Worm (Caenorhabditis elegans) whole organism, L1 larva: ENCODE data around the gene T23E7.2.

Source experiments
- C34B4.2 ChIP-seq: sonication (generic microtip); optimal IDR thresholded peaks from 2 replicates; lab custom pipeline; 2017; ENCODE audit warnings: mild to moderate bottlenecking, missing genetic modification characterization, missing compliant biosample characterization
- F16B12.6 ChIP-seq: fragments of 150-350 bp; optimal IDR thresholded peaks from 2 replicates; lab custom pipeline; 2014; ENCODE audit warnings: missing biosample characterization, missing genetic modification characterization
- Y116A8C.19 ChIP-seq: sonication (generic microtip); optimal IDR thresholded peaks from 2 replicates; lab custom pipeline; 2016; ENCODE audit warnings: missing compliant biosample characterization, missing genetic modification characterization, borderline replicate concordance
- ama-1 ChIP-seq: fragments of 150-350 bp; optimal IDR thresholded peaks from 2 replicates; lab custom pipeline; 2014
- blmp-1 ChIP-seq: fragments of 150-350 bp; optimal IDR thresholded peaks from 2 replicates; lab custom pipeline; 2014; ENCODE audit warnings: missing biosample characterization, missing genetic modification characterization
- ceh-63 ChIP-seq: fragments of 200-800 bp; sonication (Bioruptor generic); optimal IDR thresholded peaks from 2 replicates; lab custom pipeline; 2018; ENCODE audit warnings: mild to moderate bottlenecking, missing genetic modification characterization, missing compliant biosample characterization
- ceh-82 ChIP-seq, 3 experiments: fragments of 150-350 bp in 1 of 3; sonication (generic microtip) in 2 of 3; optimal IDR thresholded peaks; 2 replicates each; lab custom pipeline; 2014 to 2017; ENCODE audit warnings: missing biosample characterization in 3 of 3, missing genetic modification characterization in 3 of 3
- ceh-90 ChIP-seq: sonication (generic microtip); optimal IDR thresholded peaks from 2 replicates; lab custom pipeline; 2016; ENCODE audit warnings: missing genetic modification characterization, missing compliant biosample characterization
- ces-1 ChIP-seq: fragments of 150-350 bp; optimal IDR thresholded peaks from 2 replicates; lab custom pipeline; 2014; ENCODE audit warnings: missing biosample characterization, missing genetic modification reagents, missing genetic modification characterization
- efl-1 ChIP-seq, 4 experiments: fragments of 150-350 bp; optimal IDR thresholded peaks in 3 of 4; peaks in 1 of 4; 1 replicate in 1 of 4; 2 replicates in 3 of 4; lab custom pipeline; 2014; ENCODE audit warnings: missing biosample characterization in 2 of 4, missing genetic modification characterization in 2 of 4, missing genetic modification reagents in 2 of 4
- efl-3 ChIP-seq: fragments of 200-800 bp; sonication (Bioruptor generic); optimal IDR thresholded peaks from 2 replicates; lab custom pipeline; 2018; ENCODE audit warnings: mild to moderate bottlenecking, missing genetic modification characterization, missing compliant biosample characterization
- egl-27 ChIP-seq, 2 experiments: fragments of 150-350 bp in 1 of 2; sonication (generic microtip); optimal IDR thresholded peaks; 3 replicates each; lab custom pipeline; 2017 to 2018; ENCODE audit warnings: missing biosample characterization in 2 of 2, missing genetic modification characterization in 2 of 2, missing genetic modification reagents in 2 of 2
- elt-2 ChIP-seq: sonication (generic microtip); optimal IDR thresholded peaks from 2 replicates; lab custom pipeline; 2016; ENCODE audit warnings: missing genetic modification characterization, mild to moderate bottlenecking, inconsistent platforms, missing compliant biosample characterization, missing genetic modification reagents
- fkh-8 ChIP-seq: sonication (generic microtip); optimal IDR thresholded peaks from 2 replicates; lab custom pipeline; 2016; ENCODE audit warnings: mild to moderate bottlenecking, missing genetic modification characterization, missing compliant biosample characterization
- grh-1 ChIP-seq: fragments of 200-800 bp; sonication (Bioruptor generic); IDR thresholded peaks from 2 replicates; pipeline ENCODE4 v1.3.6; 2022; ENCODE audit warnings: missing genetic modification reagents, missing genetic modification characterization, missing compliant biosample characterization
- hlh-17 ChIP-seq: fragments of 200-800 bp; sonication (Bioruptor generic); optimal IDR thresholded peaks from 2 replicates; lab custom pipeline; 2018; ENCODE audit warnings: missing genetic modification characterization, mild to moderate bottlenecking, missing compliant biosample characterization, moderate library complexity, borderline replicate concordance
- hlh-4 ChIP-seq: sonication (generic microtip); optimal IDR thresholded peaks from 2 replicates; lab custom pipeline; 2016; ENCODE audit warnings: mild to moderate bottlenecking, missing genetic modification characterization, missing compliant biosample characterization
- hpl-2 ChIP-seq: fragments of 150-350 bp; optimal IDR thresholded peaks from 2 replicates; lab custom pipeline; 2014; ENCODE audit warnings: missing biosample characterization, missing genetic modification reagents, missing genetic modification characterization
- isw-1 ChIP-seq: fragments of 200-800 bp; sonication (Bioruptor generic); IDR thresholded peaks from 2 replicates; pipeline ENCODE4 v1.3.6; 2022; ENCODE audit warnings: missing genetic modification characterization, missing compliant biosample characterization
- lin-14 ChIP-seq: fragments of 200-800 bp; sonication (Bioruptor generic); optimal IDR thresholded peaks from 2 replicates; lab custom pipeline; 2018; ENCODE audit warnings: mild to moderate bottlenecking, missing genetic modification characterization, moderate library complexity, missing compliant biosample characterization
- lin-35 ChIP-seq, 2 experiments: fragments of 150-350 bp; optimal IDR thresholded peaks; 2 replicates each; lab custom pipeline; 2014; ENCODE audit warnings: missing biosample characterization in 2 of 2, missing genetic modification characterization in 2 of 2, missing genetic modification reagents in 2 of 2
- lin-39 ChIP-seq: fragments of 150-350 bp; optimal IDR thresholded peaks from 2 replicates; lab custom pipeline; 2014; ENCODE audit warnings: missing biosample characterization, missing genetic modification reagents, missing genetic modification characterization
- lsy-2 ChIP-seq, 2 experiments: fragments of 150-350 bp; optimal IDR thresholded peaks; 2 replicates each; lab custom pipeline; 2014; ENCODE audit warnings: missing biosample characterization in 2 of 2, missing genetic modification characterization in 2 of 2
- mab-9 ChIP-seq: fragments of 200-800 bp; sonication (Bioruptor generic); IDR thresholded peaks from 2 replicates; pipeline ENCODE4 v1.3.6; 2022; ENCODE audit warnings: missing genetic modification reagents, missing genetic modification characterization, missing compliant biosample characterization
- mep-1 ChIP-seq: fragments of 150-350 bp; optimal IDR thresholded peaks from 2 replicates; lab custom pipeline; 2014; ENCODE audit warnings: missing biosample characterization, missing genetic modification characterization
- nhr-19 ChIP-seq: fragments of 200-800 bp; sonication (Bioruptor generic); conservative IDR thresholded peaks from 2 replicates; pipeline ENCODE4 v1.3.6; 2022; ENCODE audit warnings: missing genetic modification characterization, missing compliant biosample characterization
- nhr-20 ChIP-seq: sonication (generic microtip); optimal IDR thresholded peaks from 2 replicates; lab custom pipeline; 2016; ENCODE audit warnings: mild to moderate bottlenecking, missing genetic modification characterization, missing compliant biosample characterization
- nhr-237 ChIP-seq: fragments of 150-350 bp; optimal IDR thresholded peaks from 2 replicates; lab custom pipeline; 2014; ENCODE audit warnings: missing biosample characterization, missing genetic modification characterization
- nhr-71 ChIP-seq: sonication (generic microtip); optimal IDR thresholded peaks from 2 replicates; lab custom pipeline; 2016; ENCODE audit warnings: mild to moderate bottlenecking, missing genetic modification characterization, moderate library complexity, missing compliant biosample characterization
- nhr-76 ChIP-seq: sonication (generic microtip); optimal IDR thresholded peaks from 2 replicates; lab custom pipeline; 2017; ENCODE audit warnings: missing biosample characterization, missing genetic modification characterization
- nhr-77 ChIP-seq: fragments of 150-350 bp; optimal IDR thresholded peaks from 2 replicates; lab custom pipeline; 2014; ENCODE audit warnings: missing biosample characterization, missing genetic modification characterization
- nhr-84 ChIP-seq: sonication (generic microtip); optimal IDR thresholded peaks from 2 replicates; lab custom pipeline; 2017; ENCODE audit warnings: missing biosample characterization, missing genetic modification characterization
- nhr-85 ChIP-seq: sonication (generic microtip); peaks from one replicate; lab custom pipeline; 2016; ENCODE audit warnings: missing genetic modification characterization, inconsistent platforms, missing compliant biosample characterization
- pag-3 ChIP-seq: sonication (generic microtip); optimal IDR thresholded peaks from 2 replicates; lab custom pipeline; 2017; ENCODE audit warnings: missing genetic modification characterization, mild to moderate bottlenecking, missing compliant biosample characterization, antibody characterized with exemption, borderline replicate concordance; ENCODE audit not compliant: insufficient read depth
- pax-3 ChIP-seq: fragments of 200-800 bp; sonication (Bioruptor generic); optimal IDR thresholded peaks from 2 replicates; lab custom pipeline; 2018; ENCODE audit warnings: mild to moderate bottlenecking, missing genetic modification characterization, moderate library complexity, missing compliant biosample characterization
- pqm-1 ChIP-seq: sonication (generic microtip); optimal IDR thresholded peaks from 3 replicates; lab custom pipeline; 2017; ENCODE audit warnings: missing biosample characterization, missing genetic modification characterization
- rnt-1 ChIP-seq: sonication (generic microtip); optimal IDR thresholded peaks from 2 replicates; lab custom pipeline; 2016; ENCODE audit warnings: mild to moderate bottlenecking, missing genetic modification characterization, moderate library complexity, missing compliant biosample characterization
- skn-1 ChIP-seq: fragments of 150-350 bp; optimal IDR thresholded peaks from 2 replicates; lab custom pipeline; 2014; ENCODE audit warnings: missing biosample characterization, missing genetic modification characterization
- sox-4 ChIP-seq: sonication (generic microtip); optimal IDR thresholded peaks from 2 replicates; lab custom pipeline; 2016; ENCODE audit warnings: missing genetic modification characterization, missing compliant biosample characterization
- sptf-1 ChIP-seq: fragments of 150-350 bp; optimal IDR thresholded peaks from 2 replicates; lab custom pipeline; 2014; ENCODE audit warnings: missing biosample characterization, missing genetic modification characterization
- sup-37 ChIP-seq: fragments of 200-800 bp; sonication (Bioruptor generic); optimal IDR thresholded peaks from 2 replicates; lab custom pipeline; 2018; ENCODE audit warnings: mild to moderate bottlenecking, missing genetic modification characterization, missing compliant biosample characterization
- tbx-2 ChIP-seq: sonication (generic microtip); optimal IDR thresholded peaks from 2 replicates; lab custom pipeline; 2016; ENCODE audit warnings: missing genetic modification characterization, missing compliant biosample characterization
- unc-130 ChIP-seq: fragments of 150-350 bp; optimal IDR thresholded peaks from 2 replicates; lab custom pipeline; 2017; ENCODE audit warnings: missing biosample characterization, missing genetic modification characterization, inconsistent platforms
- unc-62 ChIP-seq: fragments of 150-350 bp; optimal IDR thresholded peaks from 2 replicates; lab custom pipeline; 2014; ENCODE audit warnings: missing biosample characterization, missing genetic modification reagents, missing genetic modification characterization
- unc-86 ChIP-seq: sonication (generic microtip); optimal IDR thresholded peaks from 2 replicates; lab custom pipeline; 2016; ENCODE audit warnings: missing genetic modification characterization, missing compliant biosample characterization
- xbp-1 ChIP-seq: sonication (generic microtip); optimal IDR thresholded peaks from 2 replicates; lab custom pipeline; 2016; ENCODE audit warnings: missing genetic modification characterization, missing compliant biosample characterization
- ztf-11 ChIP-seq, 2 experiments: sonication (generic microtip); optimal IDR thresholded peaks; 2 replicates each; lab custom pipeline; 2016 to 2017; ENCODE audit warnings: missing genetic modification characterization in 2 of 2, missing biosample characterization in 1 of 2, missing compliant biosample characterization in 1 of 2
- ztf-4 ChIP-seq: fragments of 150-350 bp; optimal IDR thresholded peaks from 2 replicates; lab custom pipeline; 2014; ENCODE audit warnings: missing biosample characterization, missing genetic modification characterization

T23E7.2 gene

ce11 chrX:17630888-17631287, 39.9 kb upstream of the T23E7.2 start (continued):
- TF ChIP-seq efl-3 (no peak), blmp-1 (peak; percentile 95), nhr-19 (GFP tag; lab: Robert Waterston, UW) (peak; percentile 75)

- peak; percentile 52 for TF ChIP-seq lin-14 (GFP tag; lab: Kevin White, UChicago)
- peak; percentile 24 for TF ChIP-seq mep-1 (tag; lab: Kevin White, UChicago)
- TF ChIP-seq nhr-85 (tag; lab: Kevin White, UChicago): peak; percentile 60
- TF ChIP-seq mab-9 (GFP tag; lab: Robert Waterston, UW): no peak
- no peak for TF ChIP-seq ces-1 (GFP tag; lab: Kevin White, UChicago)
- TF ChIP-seq nhr-19 (GFP tag; lab: Robert Waterston, UW): no peak
These were observed 39.1 kb upstream of the T23E7.2 start for ce11 chrX:17631703-17632102.

ce11 chrX:17633166-17633565, 37.7 kb upstream of the T23E7.2 start:
- TF ChIP-seq nhr-84 (tag; lab: Kevin White, UChicago): no peak
- TF ChIP-seq nhr-71 (tag; lab: Kevin White, UChicago): peak; percentile 82
- peak; percentile 46 for TF ChIP-seq unc-130
- no peak for TF ChIP-seq ztf-4 (tag; lab: Kevin White, UChicago)
- no peak for TF ChIP-seq nhr-76 (tag; lab: Kevin White, UChicago)
- TF ChIP-seq sptf-1 (tag; lab: Kevin White, UChicago): no peak
- no peak for TF ChIP-seq nhr-237 (tag; lab: Kevin White, UChicago)
- no peak for TF ChIP-seq hpl-2 (GFP tag; lab: Kevin White, UChicago)
- TF ChIP-seq sox-4 (tag; lab: Kevin White, UChicago): no peak
- no peak for TF ChIP-seq lin-39 (tag; lab: Kevin White, UChicago)
- TF ChIP-seq F16B12.6: no peak
- TF ChIP-seq ceh-90 (tag; lab: Kevin White, UChicago): no peak
- TF ChIP-seq nhr-20 (tag; lab: Kevin White, UChicago): peak; percentile 85
- no peak for TF ChIP-seq pqm-1 (tag; lab: Kevin White, UChicago)
- no peak for TF ChIP-seq pag-3 (tag; lab: Kevin White, UChicago)
- no peak for TF ChIP-seq xbp-1
- no peak for TF ChIP-seq isw-1 (GFP tag; lab: Robert Waterston, UW)
- TF ChIP-seq tbx-2: peak; percentile 42
- peak; percentile 55 for TF ChIP-seq rnt-1
- TF ChIP-seq ceh-63: no peak
- TF ChIP-seq unc-62: no peak
- no peak for TF ChIP-seq sup-37 (GFP tag; lab: Kevin White, UChicago)
- TF ChIP-seq pax-3 (tag; lab: Kevin White, UChicago): no peak
- no peak for TF ChIP-seq ceh-82 (tag; optimal IDR thresholded peaks at IDR 0.05; lab: Kevin White, UChicago)
- TF ChIP-seq nhr-19 (GFP tag; lab: Robert Waterston, UW): peak; percentile 78
- peak in 1 of 2 experiments; percentile 72 for TF ChIP-seq lin-35 (GFP tag; optimal IDR thresholded peaks at IDR 0.05; lab: Kevin White, UChicago)
- TF ChIP-seq hlh-17 (GFP tag; lab: Kevin White, UChicago): no peak
- no peak for TF ChIP-seq hlh-4
- TF ChIP-seq efl-3: no peak
- no peak for TF ChIP-seq unc-86 (tag; lab: Kevin White, UChicago)
- TF ChIP-seq ama-1 (lab: Kevin White, UChicago): no peak
- TF ChIP-seq blmp-1: peak; percentile 32
- no peak for TF ChIP-seq C34B4.2
- no peak for TF ChIP-seq skn-1 (tag; lab: Kevin White, UChicago)
- no peak for TF ChIP-seq ztf-11 (tag; optimal IDR thresholded peaks at IDR 0.05; lab: Kevin White, UChicago)
- no peak for TF ChIP-seq efl-1 (optimal IDR thresholded peaks at IDR 0.05; lab: Kevin White, UChicago)
- TF ChIP-seq efl-1 (GFP tag; optimal IDR thresholded peaks at IDR 0.05 in 1 of 2; lab: Kevin White, UChicago): no peak
- TF ChIP-seq fkh-8 (tag; lab: Kevin White, UChicago): no peak
- peak; percentile 10 for TF ChIP-seq mep-1 (tag; lab: Kevin White, UChicago)
- TF ChIP-seq egl-27 (tag; optimal IDR thresholded peaks at IDR 0.05; lab: Kevin White, UChicago): peak in 1 of 2 experiments; percentile 24
- peak in 1 of 2 experiments; percentile 21 for TF ChIP-seq lsy-2 (tag; optimal IDR thresholded peaks at IDR 0.05; lab: Kevin White, UChicago)
- peak; percentile 42; the same call in 1 of the 2 replicates for TF ChIP-seq grh-1
- TF ChIP-seq elt-2 (tag; lab: Kevin White, UChicago): peak; percentile 26
- TF ChIP-seq Y116A8C.19 (tag; lab: Kevin White, UChicago): no peak
- no peak for TF ChIP-seq nhr-77 (tag; lab: Kevin White, UChicago)
- no peak for TF ChIP-seq ces-1 (GFP tag; lab: Kevin White, UChicago)
